Fruit fly (Drosophila melanogaster): Measurements from ENCODE around the gene Lar.

Gene Lar

DNA sequence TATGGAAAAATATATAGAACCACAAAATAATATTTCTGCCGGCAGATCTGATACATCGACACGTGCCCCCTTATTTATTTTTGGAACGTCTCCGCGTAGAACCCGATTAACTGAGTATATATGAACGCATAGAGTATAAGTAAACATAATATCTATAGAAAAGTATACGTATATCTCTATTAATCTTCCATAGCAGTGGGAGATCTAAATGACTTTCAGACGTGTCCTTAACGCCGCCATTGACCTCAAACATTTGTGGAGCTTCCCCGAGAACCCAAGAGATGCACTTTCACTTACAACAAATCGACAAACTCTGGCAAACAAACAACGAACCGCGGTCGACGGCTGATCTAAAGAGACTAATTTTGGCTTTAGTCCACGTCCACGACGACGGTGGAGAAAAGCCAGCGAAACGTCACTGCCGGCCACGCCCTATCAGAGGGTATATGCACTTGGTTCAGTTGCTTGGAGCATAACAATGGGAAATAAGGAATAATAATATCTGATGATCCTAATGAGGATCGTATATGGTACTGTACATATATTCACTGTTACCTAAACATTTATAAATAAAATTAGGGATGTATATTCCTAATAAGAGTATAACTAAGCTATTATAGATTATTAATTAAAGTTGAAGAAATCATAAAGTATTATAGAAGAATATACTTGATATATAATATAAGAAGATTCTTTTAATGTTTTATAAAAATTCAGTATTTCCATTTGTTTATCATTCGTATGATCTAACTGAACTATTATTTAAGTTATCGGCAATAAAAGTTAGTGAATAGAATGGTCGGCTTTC is 177.6 kb downstream of the Lar start, which contains the start of gene fbp (continued):
- TF ChIP-seq ham (GFP tag; IDR thresholded peaks at IDR 0.05) = no peak
- peak; percentile 62 for TF ChIP-seq Sox102F (GFP tag; optimal IDR thresholded peaks at IDR 0.05)
- TF ChIP-seq bsh (GFP tag; optimal IDR thresholded peaks at IDR 0.05) = peak; percentile 56 to 61
- TF ChIP-seq CG14710 (tag; optimal IDR thresholded peaks at IDR 0.05) = peak; percentile 67
- 0 out of 2 replicates have a peak, but pooled peaks have one; percentile 21 for TF ChIP-seq CG17612 (GFP tag; IDR thresholded peaks at IDR 0.05)
- TF ChIP-seq Ssrp (tag; optimal IDR thresholded peaks at IDR 0.05) = peak; percentile 57
- TF ChIP-seq Hr3 (GFP tag; optimal IDR thresholded peaks at IDR 0.05) = peak; percentile 73
- TF ChIP-seq Dref (GFP tag; IDR thresholded peaks at IDR 0.05) = no peak
- peak; percentile 56; the same call in 1 of the 2 replicates for TF ChIP-seq CG16779 (GFP tag; IDR thresholded peaks at IDR 0.05)
- no peak for TF ChIP-seq CG4854 (GFP tag; optimal IDR thresholded peaks at IDR 0.05)
- 0 out of 2 replicates have a peak, but pooled peaks have one; percentile 9 for TF ChIP-seq gt (GFP tag; IDR thresholded peaks at IDR 0.05)
- TF ChIP-seq CG34224 (GFP tag; IDR thresholded peaks at IDR 0.05; ENCODE audit: partially characterized antibody) = no peak
- TF ChIP-seq run (tag; optimal IDR thresholded peaks at IDR 0.05) = no peak
- TF ChIP-seq CG4328 (GFP tag; optimal IDR thresholded peaks at IDR 0.05) = peak; percentile 29
- peak; percentile 89 for TF ChIP-seq CG17361 (GFP tag; IDR thresholded peaks at IDR 0.05)
- no peak for TF ChIP-seq CG2875 (GFP tag; optimal IDR thresholded peaks at IDR 0.05)
- TF ChIP-seq slbo (GFP tag; IDR thresholded peaks at IDR 0.05) = peak; percentile 74
- no peak for TF ChIP-seq CG8290 (GFP tag; optimal IDR thresholded peaks at IDR 0.05)
- TF ChIP-seq CG8290 (tag; optimal IDR thresholded peaks at IDR 0.05) = peak in 1 of 2 experiments; percentile 67
- TF ChIP-seq HmgD (GFP tag; optimal IDR thresholded peaks at IDR 0.05) = no peak
- TF ChIP-seq CG17328 (GFP tag; IDR thresholded peaks at IDR 0.05) = 0 out of 2 replicates have a peak, but pooled peaks have one; percentile 13
- TF ChIP-seq CG1024 (GFP tag; IDR thresholded peaks at IDR 0.05) = peak; percentile 39; the same call in 1 of the 2 replicates
- peak; percentile 70 for TF ChIP-seq Xbp1 (GFP tag; optimal IDR thresholded peaks at IDR 0.05)
- 0 out of 2 replicates have a peak, but pooled peaks have one; percentile 17 for TF ChIP-seq ssp (GFP tag; IDR thresholded peaks at IDR 0.05)
- TF ChIP-seq ftz-f1 (GFP tag; optimal IDR thresholded peaks at IDR 0.05) = no peak
- TF ChIP-seq CG10431 (GFP tag; optimal IDR thresholded peaks at IDR 0.05) = peak; percentile 16
- TF ChIP-seq Aef1 (GFP tag; IDR thresholded peaks at IDR 0.05) = peak; percentile 40; the same call in 1 of the 3 replicates
- peak in 1 of 2 experiments; percentile 6 for TF ChIP-seq Trl (optimal IDR thresholded peaks at IDR 0.05)
- no peak for TF ChIP-seq Trl (GFP tag; optimal IDR thresholded peaks at IDR 0.05)
- peak; percentile 100 for TF ChIP-seq D19A (tag; optimal IDR thresholded peaks at IDR 0.05)
- TF ChIP-seq Rfx (GFP tag; IDR thresholded peaks at IDR 0.05) = peak; percentile 71
- peak; percentile 43 for TF ChIP-seq gcm (GFP tag; optimal IDR thresholded peaks at IDR 0.05)
- TF ChIP-seq Dbx (GFP tag; IDR thresholded peaks at IDR 0.05) = peak; percentile 44; the same call in 1 of the 3 replicates
- peak; percentile 58 for TF ChIP-seq BtbVII (GFP tag; optimal IDR thresholded peaks at IDR 0.05)
- TF ChIP-seq CG31224 (GFP tag; IDR thresholded peaks at IDR 0.05) = peak; percentile 49
- peak; percentile 7 for TF ChIP-seq CG8944 (GFP tag; optimal IDR thresholded peaks at IDR 0.05)
- TF ChIP-seq Ets65A (GFP tag) = peak; percentile 86
- TF ChIP-seq bowl (GFP tag; IDR thresholded peaks at IDR 0.05) = no peak
- TF ChIP-seq CG15601 (tag; optimal IDR thresholded peaks at IDR 0.05) = peak; percentile 36
- TF ChIP-seq CG7556 (GFP tag; optimal IDR thresholded peaks at IDR 0.05) = peak; percentile 89
- TF ChIP-seq CG15696 (tag; optimal IDR thresholded peaks at IDR 0.05) = peak; percentile 20
- no peak for TF ChIP-seq CG4707 (GFP tag; optimal IDR thresholded peaks at IDR 0.05)
- TF ChIP-seq croc (GFP tag; conservative IDR thresholded peaks at IDR 0.05) = no peak
- peak; percentile 78 for TF ChIP-seq grau (tag; optimal IDR thresholded peaks at IDR 0.05)
- TF ChIP-seq H2.0 (GFP tag; IDR thresholded peaks at IDR 0.05) = 0 out of 2 replicates have a peak, but pooled peaks have one; percentile 41
- no peak for TF ChIP-seq CG18476 (GFP tag; optimal IDR thresholded peaks at IDR 0.05)

Data from whole organism, embryonic.